Worm (Caenorhabditis elegans) whole organism, L3 larva: ENCODE results near the gene R166.3.

Experiments used
- fos-1 ChIP-seq: fragments of 150-350 bp; optimal IDR thresholded peaks from 2 replicates; lab custom pipeline; 2014; ENCODE audit warnings: missing biosample characterization, missing genetic modification characterization
- nfya-1 ChIP-seq: sonication (generic microtip); optimal IDR thresholded peaks from 2 replicates; lab custom pipeline; 2017; ENCODE audit warnings: missing genetic modification characterization, mild to moderate bottlenecking, missing compliant biosample characterization, antibody characterized with exemption, moderate library complexity; ENCODE audit not compliant: insufficient read depth
- nhr-11 ChIP-seq: fragments of 150-350 bp; optimal IDR thresholded peaks from 2 replicates; lab custom pipeline; 2014; ENCODE audit warnings: missing biosample characterization, missing genetic modification characterization
- tbx-2 ChIP-seq: sonication (generic microtip); optimal IDR thresholded peaks from 2 replicates; lab custom pipeline; 2016; ENCODE audit warnings: mild to moderate bottlenecking, missing genetic modification characterization, missing compliant biosample characterization

DNA sequence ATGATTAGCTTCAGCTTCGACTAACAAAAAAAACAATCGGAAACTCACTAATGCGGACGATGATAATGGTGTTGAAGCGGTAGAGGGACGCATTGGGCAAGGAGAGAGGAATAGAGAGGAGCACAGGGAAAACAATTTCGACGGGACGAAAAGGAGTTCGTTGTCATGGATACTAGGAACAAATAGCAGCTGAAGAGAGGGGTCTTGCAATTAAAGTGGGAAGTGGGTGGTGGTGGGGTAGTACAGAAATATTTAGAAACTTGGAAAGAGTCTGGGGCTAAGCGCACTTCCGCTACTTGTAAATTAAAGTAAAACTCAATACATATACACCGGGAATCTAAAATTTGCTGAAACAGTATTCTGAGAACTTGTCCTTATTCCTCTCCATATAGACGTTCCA, 29.4 kb downstream of the R166.3 start, which contains the start of gene F59B10.2:
- no peak for TF ChIP-seq nhr-11 (tag; lab: Kevin White, UChicago)
- no peak for TF ChIP-seq fos-1
- no peak for TF ChIP-seq nfya-1
- TF ChIP-seq tbx-2 (tag; lab: Kevin White, UChicago), result no peak
